Fruit fly (Drosophila melanogaster) whole organism, adult: ENCODE data around the gene Hph.

Experiments
- CG11617 ChIP-seq: fragments of 200-800 bp; sonication (Bioruptor generic); optimal IDR thresholded peaks from 2 replicates; lab custom pipeline; 2017; ENCODE audit warnings: mild to moderate bottlenecking, missing biosample characterization, missing genetic modification reagents, missing genetic modification characterization
- CG12768 ChIP-seq: fragments of 200-800 bp; sonication (Bioruptor generic); optimal IDR thresholded peaks from 2 replicates; lab custom pipeline; 2017; ENCODE audit warnings: missing biosample characterization, missing genetic modification characterization, mild to moderate bottlenecking, moderate library complexity, missing genetic modification reagents
- CG14711 ChIP-seq: fragments of 200-800 bp; sonication (Bioruptor generic); optimal IDR thresholded peaks from 2 replicates; lab custom pipeline; 2018; ENCODE audit warnings: missing biosample characterization, mild to moderate bottlenecking, missing genetic modification characterization, moderate library complexity
- CG1620 ChIP-seq: fragments of 200-800 bp; sonication (Bioruptor generic); optimal IDR thresholded peaks from 2 replicates; lab custom pipeline; 2016; ENCODE audit warnings: missing biosample characterization, missing genetic modification characterization
- CG33017 ChIP-seq: fragments of 200-800 bp; sonication (Bioruptor generic); optimal IDR thresholded peaks from 2 replicates; lab custom pipeline; 2018; ENCODE audit warnings: missing biosample characterization, mild to moderate bottlenecking, missing genetic modification characterization, moderate library complexity
- CG5204 ChIP-seq: fragments of 200-800 bp; sonication (Bioruptor generic); optimal IDR thresholded peaks from 2 replicates; lab custom pipeline; 2016; ENCODE audit warnings: missing biosample characterization, missing genetic modification characterization
- CG7045 ChIP-seq: fragments of 200-800 bp; sonication (Bioruptor generic); optimal IDR thresholded peaks from 2 replicates; lab custom pipeline; 2017; ENCODE audit warnings: missing biosample characterization, mild to moderate bottlenecking, missing genetic modification characterization
- CG7101 ChIP-seq: fragments of 200-800 bp; sonication (Bioruptor generic); optimal IDR thresholded peaks from 2 replicates; lab custom pipeline; 2018; ENCODE audit warnings: missing biosample characterization, mild to moderate bottlenecking, missing genetic modification characterization, moderate library complexity
- Clk ChIP-seq: fragments of 200-800 bp; sonication (Bioruptor generic); optimal IDR thresholded peaks from 2 replicates; lab custom pipeline; 2017; ENCODE audit warnings: missing biosample characterization, missing genetic modification characterization
- Crg-1 ChIP-seq: fragments of 200-800 bp; sonication (Bioruptor generic); optimal IDR thresholded peaks from 2 replicates; lab custom pipeline; 2016; ENCODE audit warnings: missing biosample characterization, missing genetic modification characterization
- Hr96 ChIP-seq: fragments of 200-800 bp; sonication (Bioruptor generic); optimal IDR thresholded peaks from 2 replicates; lab custom pipeline; 2016; ENCODE audit warnings: missing biosample characterization, missing genetic modification characterization
- Mnt ChIP-seq: fragments of 200-800 bp; sonication (Bioruptor generic); optimal IDR thresholded peaks from 2 replicates; lab custom pipeline; 2016; ENCODE audit warnings: missing biosample characterization, mild to moderate bottlenecking, missing genetic modification characterization
- bab1 ChIP-seq: fragments of 200-800 bp; sonication (Bioruptor generic); optimal IDR thresholded peaks from 3 replicates; lab custom pipeline; 2019; ENCODE audit warnings: missing biosample characterization, mild to moderate bottlenecking, missing genetic modification characterization, moderate library complexity
- cic ChIP-seq: fragments of 200-800 bp; sonication (Bioruptor generic); optimal IDR thresholded peaks from 2 replicates; lab custom pipeline; 2017; ENCODE audit warnings: missing biosample characterization, mild to moderate bottlenecking, missing genetic modification characterization, moderate library complexity
- cnc ChIP-seq, 2 experiments: fragments of >200 bp; optimal IDR thresholded peaks; 2 replicates each; lab custom pipeline; 2017
- kay ChIP-seq: fragments of 200-800 bp; sonication (Bioruptor generic); peaks from one replicate; lab custom pipeline; 2016; ENCODE audit warnings: missing biosample characterization, missing genetic modification characterization, borderline replicate concordance
- ovo ChIP-seq: fragments of 200-800 bp; sonication (Bioruptor generic); optimal IDR thresholded peaks from 2 replicates; lab custom pipeline; 2016; ENCODE audit warnings: missing biosample characterization, missing genetic modification characterization
- pad ChIP-seq: fragments of 200-800 bp; sonication (Bioruptor generic); optimal IDR thresholded peaks from 3 replicates; lab custom pipeline; 2017; ENCODE audit warnings: missing biosample characterization, missing genetic modification characterization, mild to moderate bottlenecking, moderate library complexity, missing genetic modification reagents
- tj ChIP-seq: fragments of 200-800 bp; sonication (Bioruptor generic); optimal IDR thresholded peaks from 3 replicates; lab custom pipeline; 2017; ENCODE audit warnings: missing biosample characterization, mild to moderate bottlenecking, missing genetic modification characterization, moderate library complexity
- toe ChIP-seq: fragments of 200-800 bp; sonication (Bioruptor generic); optimal IDR thresholded peaks from 2 replicates; lab custom pipeline; 2016; ENCODE audit warnings: missing biosample characterization, missing genetic modification characterization

Hph gene

dm6 chr3R:5250530-5251242 is 6.2 kb upstream of the Hph start:
- TF ChIP-seq Hr96 (GFP tag; lab: Kevin White, UChicago) (no peak), toe (GFP tag; lab: Kevin White, UChicago) (no peak), tj (GFP tag; lab: Kevin White, UChicago) (peak; percentile 48), CG1620 (GFP tag; lab: Kevin White, UChicago) (no peak), CG7101 (peak; percentile 35), CG5204 (GFP tag; lab: Kevin White, UChicago) (no peak), Mnt (GFP tag; lab: Kevin White, UChicago) (peak; percentile 12), CG7045 (peak; percentile 37), ovo (GFP tag; lab: Kevin White, UChicago) (no peak), cic (GFP tag; lab: Kevin White, UChicago) (peak; percentile 61), Clk (no peak), CG12768 (GFP tag; lab: Kevin White, UChicago) (peak; percentile 62), pad (GFP tag; lab: Kevin White, UChicago) (no peak)

- TF ChIP-seq cic (GFP tag; lab: Kevin White, UChicago) (peak; percentile 75), bab1 (GFP tag; lab: Kevin White, UChicago) (peak; percentile 82), toe (GFP tag; lab: Kevin White, UChicago) (no peak), kay (no peak), CG5204 (GFP tag; lab: Kevin White, UChicago) (no peak), cnc (optimal IDR thresholded peaks at IDR 0.05; lab: Kevin White, UChicago) (no peak), CG14711 (tag; lab: Kevin White, UChicago) (no peak), pad (GFP tag; lab: Kevin White, UChicago) (peak; percentile 76), Clk (no peak), CG7101 (peak; percentile 13), Crg-1 (GFP tag; lab: Kevin White, UChicago) (no peak), CG12768 (GFP tag; lab: Kevin White, UChicago) (peak; percentile 16), CG11617 (GFP tag; lab: Kevin White, UChicago) (peak; percentile 46), Mnt (GFP tag; lab: Kevin White, UChicago) (peak; percentile 73), Hr96 (GFP tag; lab: Kevin White, UChicago) (no peak), CG1620 (GFP tag; lab: Kevin White, UChicago) (peak; percentile 34), ovo (GFP tag; lab: Kevin White, UChicago) (peak; percentile 56), CG33017 (tag; lab: Kevin White, UChicago) (peak; percentile 48), tj (GFP tag; lab: Kevin White, UChicago) (peak; percentile 52), CG7045 (peak; percentile 8)
These were observed 5.5 kb upstream of the Hph start, which contains the start of gene CtsF for dm6 chr3R:5251243-5251865. Gene CtsF, minus strand, starts transcription at chr3R:5251745.

dm6 chr3R:5252853-5253252 is 4.0 kb upstream of the Hph start, which contains the start of gene CG1113:
Gene CG1113, plus strand, starts transcription at chr3R:5253153.
- no peak for TF ChIP-seq CG14711 (tag; lab: Kevin White, UChicago)
- no peak for TF ChIP-seq CG11617 (GFP tag; lab: Kevin White, UChicago)
- TF ChIP-seq toe (GFP tag; lab: Kevin White, UChicago): no peak
- TF ChIP-seq CG33017 (tag; lab: Kevin White, UChicago): no peak
- TF ChIP-seq kay: no peak
- TF ChIP-seq Mnt (GFP tag; lab: Kevin White, UChicago): no peak
- TF ChIP-seq CG1620 (GFP tag; lab: Kevin White, UChicago): no peak
- no peak for TF ChIP-seq CG12768 (GFP tag; lab: Kevin White, UChicago)
- TF ChIP-seq pad (GFP tag; lab: Kevin White, UChicago): no peak
- no peak for TF ChIP-seq CG7045
- TF ChIP-seq cic (GFP tag; lab: Kevin White, UChicago): no peak
- no peak for TF ChIP-seq ovo (GFP tag; lab: Kevin White, UChicago)
- TF ChIP-seq Hr96 (GFP tag; lab: Kevin White, UChicago): no peak
- no peak for TF ChIP-seq bab1 (GFP tag; lab: Kevin White, UChicago)

dm6 chr3R:5257147-5257487 is 280 bp downstream of the Hph start:
- TF ChIP-seq tj (GFP tag; lab: Kevin White, UChicago) (peak; percentile 85), CG11617 (GFP tag; lab: Kevin White, UChicago) (no peak), cic (GFP tag; lab: Kevin White, UChicago) (no peak), CG7045 (no peak), ovo (GFP tag; lab: Kevin White, UChicago) (no peak), pad (GFP tag; lab: Kevin White, UChicago) (no peak)

dm6 chr3R:5261262-5261661 is 4.4 kb downstream of the Hph start:
- TF ChIP-seq CG14711 (tag; lab: Kevin White, UChicago) (no peak), CG33017 (tag; lab: Kevin White, UChicago) (peak; percentile 30), CG12768 (GFP tag; lab: Kevin White, UChicago) (peak; percentile 29), CG7045 (no peak), tj (GFP tag; lab: Kevin White, UChicago) (no peak), cic (GFP tag; lab: Kevin White, UChicago) (peak; percentile 56), toe (GFP tag; lab: Kevin White, UChicago) (no peak), kay (no peak), CG11617 (GFP tag; lab: Kevin White, UChicago) (no peak), CG1620 (GFP tag; lab: Kevin White, UChicago) (no peak), ovo (GFP tag; lab: Kevin White, UChicago) (no peak)
